Worm (Caenorhabditis elegans) whole organism, early embryonic: ENCODE measurements around the gene C03A3.1.

Experiments used
- F13C5.2 ChIP-seq: sonication (generic microtip); optimal IDR thresholded peaks from 2 replicates; lab custom pipeline; 2017; ENCODE audit warnings: mild to moderate bottlenecking, missing genetic modification characterization, inconsistent platforms, missing compliant biosample characterization
- aly-1 ChIP-seq: sonication (generic microtip); optimal IDR thresholded peaks from 2 replicates; lab custom pipeline; 2016; ENCODE audit warnings: missing genetic modification characterization, missing compliant biosample characterization
- ama-1 ChIP-seq: fragments of 150-350 bp; optimal IDR thresholded peaks from 2 replicates; lab custom pipeline; 2014
- ceh-13 ChIP-seq: fragments of 200-800 bp; sonication (Bioruptor generic); optimal IDR thresholded peaks from 2 replicates; lab custom pipeline; 2018; ENCODE audit warnings: mild to moderate bottlenecking, missing genetic modification characterization, missing compliant biosample characterization
- ceh-36 ChIP-seq: sonication (generic microtip); optimal IDR thresholded peaks from 2 replicates; lab custom pipeline; 2016; ENCODE audit warnings: missing genetic modification characterization, inconsistent platforms, missing compliant biosample characterization
- ets-7 ChIP-seq: sonication (generic microtip); optimal IDR thresholded peaks from 2 replicates; lab custom pipeline; 2016; ENCODE audit warnings: missing genotype, missing genetic modification characterization, missing compliant biosample characterization
- hmg-4 ChIP-seq: fragments of 200-800 bp; sonication (Bioruptor generic); optimal IDR thresholded peaks from 2 replicates; lab custom pipeline; 2018; ENCODE audit warnings: mild to moderate bottlenecking, missing genetic modification characterization, missing compliant biosample characterization
- pes-1 ChIP-seq: fragments of 200-800 bp; sonication (Bioruptor generic); IDR thresholded peaks from 2 replicates; pipeline ENCODE4 v1.3.6; 2022; ENCODE audit warnings: missing genetic modification reagents, missing genetic modification characterization, missing compliant biosample characterization
- sea-1 ChIP-seq: fragments of 200-800 bp; sonication (Bioruptor generic); conservative IDR thresholded peaks from 2 replicates; pipeline ENCODE4 v1.3.6; 2022; ENCODE audit warnings: missing genetic modification characterization, missing compliant biosample characterization
- tbx-37 ChIP-seq: fragments of 200-800 bp; sonication (Bioruptor generic); conservative IDR thresholded peaks from 2 replicates; pipeline ENCODE4 v1.3.6; 2022; ENCODE audit warnings: missing genetic modification reagents, missing genetic modification characterization, missing compliant biosample characterization
- tra-4 ChIP-seq: sonication (generic microtip); optimal IDR thresholded peaks from 2 replicates; lab custom pipeline; 2017; ENCODE audit warnings: missing genetic modification characterization, missing compliant biosample characterization

DNA sequence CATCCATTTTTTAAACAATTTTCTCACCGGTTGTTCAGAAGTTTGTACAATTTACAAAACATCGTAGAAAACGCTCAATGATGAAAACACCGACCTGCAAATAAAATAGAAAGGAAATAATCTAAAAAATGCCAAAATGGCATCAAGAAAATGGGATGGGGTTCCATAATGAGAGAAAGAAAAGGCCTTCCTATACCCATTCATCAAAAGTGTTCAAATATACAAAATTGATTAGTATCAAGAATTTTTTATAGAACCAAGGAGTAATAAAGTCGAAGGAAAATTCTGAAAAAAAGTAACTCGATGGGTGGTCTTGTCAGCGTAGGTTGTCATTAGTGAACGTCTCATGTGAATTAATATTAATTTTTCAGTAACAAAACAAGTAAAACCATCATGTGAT, 30.6 kb upstream of the C03A3.1 start, which contains the start of gene C34F6.12:
- TF ChIP-seq ama-1 (lab: Kevin White, UChicago) (no peak), pes-1 (GFP tag; lab: Robert Waterston, UW) (no peak), aly-1 (tag; lab: Kevin White, UChicago) (no peak), tbx-37 (GFP tag; lab: Robert Waterston, UW) (no peak), F13C5.2 (tag; lab: Kevin White, UChicago) (no peak), hmg-4 (GFP tag; lab: Kevin White, UChicago) (no peak), ets-7 (no peak), tra-4 (tag; lab: Kevin White, UChicago) (no peak), ceh-36 (tag; lab: Kevin White, UChicago) (no peak), ceh-13 (GFP tag; lab: Kevin White, UChicago) (no peak), sea-1 (GFP tag; lab: Robert Waterston, UW) (no peak)
